Fruit fly (Drosophila melanogaster) whole organism, embryonic: Measurements from ENCODE around the gene CG34348.
A peak's percentile ranks its signal among the peaks of the same experiment; 100 is the strongest.

Experiments used
- Ada2b ChIP-seq: fragments of 200-800 bp; sonication (Bioruptor generic); IDR thresholded peaks from 2 replicates; pipeline ENCODE4 v1.3.6; 2022; ENCODE audit warnings: missing biosample characterization, missing genetic modification characterization
- Atf-2 ChIP-seq: fragments of 200-800 bp; sonication (Bioruptor generic); optimal IDR thresholded peaks from 2 replicates; lab custom pipeline; 2016; ENCODE audit warnings: missing biosample characterization, missing genetic modification characterization
- B-H1 ChIP-seq: fragments of 200-800 bp; sonication (Bioruptor generic); IDR thresholded peaks from 3 replicates; pipeline ENCODE4 v1.3.6; 2022; ENCODE audit warnings: missing biosample characterization, missing genetic modification characterization
- CG10209 ChIP-seq: fragments of 200-800 bp; sonication (Bioruptor generic); optimal IDR thresholded peaks from 3 replicates; lab custom pipeline; 2017; ENCODE audit warnings: missing biosample characterization, mild to moderate bottlenecking, missing genetic modification characterization, missing genetic modification reagents
- CG10267 ChIP-seq: fragments of 200-800 bp; sonication (Bioruptor generic); optimal IDR thresholded peaks from 2 replicates; lab custom pipeline; 2018; ENCODE audit warnings: missing biosample characterization, mild to moderate bottlenecking, missing genetic modification characterization, moderate library complexity
- CG11085 ChIP-seq: fragments of 200-800 bp; sonication (Bioruptor generic); IDR thresholded peaks from 2 replicates; pipeline ENCODE4 v1.3.6; 2022; ENCODE audit warnings: missing biosample characterization, missing genetic modification characterization
- CG11696 ChIP-seq: fragments of 200-800 bp; sonication (Bioruptor generic); IDR thresholded peaks from 2 replicates; pipeline ENCODE4 v1.3.6; 2022; ENCODE audit warnings: missing biosample characterization, missing genetic modification characterization
- CG12155 ChIP-seq: fragments of 200-800 bp; sonication (Bioruptor generic); optimal IDR thresholded peaks from 3 replicates; lab custom pipeline; 2016; ENCODE audit warnings: missing biosample characterization, missing genetic modification characterization
- CG14710 ChIP-seq: fragments of 200-800 bp; sonication (Bioruptor generic); optimal IDR thresholded peaks from 3 replicates; lab custom pipeline; 2019; ENCODE audit warnings: missing biosample characterization, mild to moderate bottlenecking, missing genetic modification characterization, moderate library complexity
- CG14965 ChIP-seq: fragments of 200-800 bp; sonication (Bioruptor generic); optimal IDR thresholded peaks from 2 replicates; lab custom pipeline; 2016; ENCODE audit warnings: missing biosample characterization, missing genetic modification characterization, borderline replicate concordance
- CG16779 ChIP-seq: fragments of 200-800 bp; sonication (Bioruptor generic); IDR thresholded peaks from 2 replicates; pipeline ENCODE4 v1.3.6; 2022; ENCODE audit warnings: missing biosample characterization, missing genetic modification characterization
- CG17328 ChIP-seq: fragments of 200-800 bp; sonication (Bioruptor generic); IDR thresholded peaks from 2 replicates; pipeline ENCODE4 v1.3.6; 2022; ENCODE audit warnings: missing biosample characterization, missing genetic modification characterization
- CG17359 ChIP-seq: fragments of 200-800 bp; sonication (Bioruptor generic); optimal IDR thresholded peaks from 3 replicates; lab custom pipeline; 2018; ENCODE audit warnings: missing biosample characterization, mild to moderate bottlenecking, missing genetic modification characterization, moderate library complexity
- CG1792 ChIP-seq: fragments of 200-800 bp; sonication (Bioruptor generic); optimal IDR thresholded peaks from 2 replicates; lab custom pipeline; 2016; ENCODE audit warnings: missing biosample characterization, missing genetic modification characterization
- CG2875 ChIP-seq: fragments of 200-800 bp; sonication (Bioruptor generic); optimal IDR thresholded peaks from 2 replicates; lab custom pipeline; 2017; ENCODE audit warnings: missing biosample characterization, mild to moderate bottlenecking, missing genetic modification characterization, missing genetic modification reagents
- CG3065 ChIP-seq: fragments of 200-800 bp; sonication (Bioruptor generic); optimal IDR thresholded peaks from 2 replicates; lab custom pipeline; 2016; ENCODE audit warnings: missing biosample characterization, missing genetic modification characterization
- CG4730 ChIP-seq: fragments of 200-800 bp; sonication (Bioruptor generic); IDR thresholded peaks from 2 replicates; pipeline ENCODE4 v1.3.6; 2022; ENCODE audit warnings: missing biosample characterization, missing genetic modification characterization
- CG5180 ChIP-seq: fragments of 200-800 bp; sonication (Bioruptor generic); optimal IDR thresholded peaks from 3 replicates; lab custom pipeline; 2017; ENCODE audit warnings: missing biosample characterization, missing genetic modification characterization, mild to moderate bottlenecking, moderate library complexity, missing genetic modification reagents
- CG6175 ChIP-seq: fragments of 200-800 bp; sonication (Bioruptor generic); IDR thresholded peaks from 3 replicates; pipeline ENCODE4 v1.3.6; 2022; ENCODE audit warnings: missing biosample characterization, missing genetic modification characterization
- CG6654 ChIP-seq: fragments of 200-800 bp; sonication (Bioruptor generic); optimal IDR thresholded peaks from 2 replicates; lab custom pipeline; 2017; ENCODE audit warnings: missing biosample characterization, mild to moderate bottlenecking, missing genetic modification characterization
- CG6689 ChIP-seq: fragments of 200-800 bp; sonication (Bioruptor generic); IDR thresholded peaks from 2 replicates; pipeline ENCODE4 v1.3.6; 2022; ENCODE audit warnings: missing biosample characterization, missing genetic modification characterization
- CG7357 ChIP-seq: fragments of 200-800 bp; sonication (Bioruptor generic); IDR thresholded peaks from 3 replicates; pipeline ENCODE4 v1.3.6; 2022; ENCODE audit warnings: missing biosample characterization, missing genetic modification characterization
- CG7372 ChIP-seq: fragments of 200-800 bp; sonication (Bioruptor generic); IDR thresholded peaks from 2 replicates; pipeline ENCODE4 v1.3.6; 2022; ENCODE audit warnings: missing biosample characterization, missing genetic modification characterization
- CG7745 ChIP-seq: fragments of 200-800 bp; sonication (Bioruptor generic); optimal IDR thresholded peaks from 2 replicates; lab custom pipeline; 2018; ENCODE audit warnings: missing biosample characterization, mild to moderate bottlenecking, missing genetic modification characterization, moderate library complexity
- CG7987 ChIP-seq: fragments of 200-800 bp; sonication (Bioruptor generic); optimal IDR thresholded peaks from 2 replicates; lab custom pipeline; 2018; ENCODE audit warnings: missing biosample characterization, mild to moderate bottlenecking, missing genetic modification characterization, moderate library complexity
- CG8290 ChIP-seq, 3 experiments: fragments of 200-800 bp; sonication (Bioruptor generic); optimal IDR thresholded peaks; 2 replicates each; lab custom pipeline; 2016 to 2019; ENCODE audit warnings: missing biosample characterization in 3 of 3, missing genetic modification characterization in 3 of 3, mild to moderate bottlenecking in 2 of 3, moderate library complexity in 1 of 3
- CG8924 ChIP-seq: fragments of 200-800 bp; optimal IDR thresholded peaks from 3 replicates; lab custom pipeline; 2019; ENCODE audit warnings: missing biosample characterization, mild to moderate bottlenecking, missing genetic modification characterization, moderate library complexity
- Fer2 ChIP-seq: fragments of 200-800 bp; sonication (Bioruptor generic); optimal IDR thresholded peaks from 2 replicates; lab custom pipeline; 2018; ENCODE audit warnings: missing biosample characterization, mild to moderate bottlenecking, missing genetic modification characterization, moderate library complexity
- HmgZ ChIP-seq: fragments of 200-800 bp; sonication (Bioruptor generic); optimal IDR thresholded peaks from 2 replicates; lab custom pipeline; 2018; ENCODE audit warnings: missing biosample characterization, mild to moderate bottlenecking, missing genetic modification characterization
- Hr3 ChIP-seq: fragments of 200-800 bp; sonication (Bioruptor generic); optimal IDR thresholded peaks from 3 replicates; lab custom pipeline; 2016; ENCODE audit warnings: missing biosample characterization, missing genetic modification characterization
- Hr51 ChIP-seq, 2 experiments: fragments of 200-800 bp; sonication (Bioruptor generic); optimal IDR thresholded peaks; 2 replicates in 1 of 2; 3 replicates in 1 of 2; lab custom pipeline; 2016 to 2018; ENCODE audit warnings: missing biosample characterization in 2 of 2, missing genetic modification characterization in 2 of 2, mild to moderate bottlenecking in 1 of 2, moderate library complexity in 1 of 2
- MTF-1 ChIP-seq: fragments of 200-800 bp; sonication (Bioruptor generic); optimal IDR thresholded peaks from 2 replicates; lab custom pipeline; 2018; ENCODE audit warnings: missing biosample characterization, mild to moderate bottlenecking, missing genetic modification characterization, borderline replicate concordance
- Mad ChIP-seq: fragments of 200-800 bp; sonication (Bioruptor generic); optimal IDR thresholded peaks from 2 replicates; lab custom pipeline; 2016; ENCODE audit warnings: missing biosample characterization, missing genetic modification characterization
- Pdp1 ChIP-seq, 2 experiments: fragments of 200-800 bp; sonication (Bioruptor generic); optimal IDR thresholded peaks; 3 replicates each; lab custom pipeline; 2016; ENCODE audit warnings: missing biosample characterization in 2 of 2, missing genetic modification characterization in 2 of 2, mild to moderate bottlenecking in 1 of 2, moderate library complexity in 1 of 2
- Ravus ChIP-seq: fragments of 200-800 bp; sonication (Bioruptor generic); IDR thresholded peaks from 2 replicates; pipeline ENCODE4 v1.3.6; 2022; ENCODE audit warnings: missing biosample characterization, missing genetic modification characterization
- bcd ChIP-seq: fragments of 200-800 bp; sonication (Bioruptor generic); optimal IDR thresholded peaks from 2 replicates; lab custom pipeline; 2017; ENCODE audit warnings: missing biosample characterization, mild to moderate bottlenecking, missing genetic modification characterization
- crp ChIP-seq, 2 experiments: fragments of 200-800 bp; sonication (Bioruptor generic); optimal IDR thresholded peaks; 2 replicates in 1 of 2; 3 replicates in 1 of 2; lab custom pipeline; 2017; ENCODE audit warnings: missing biosample characterization in 2 of 2, missing genetic modification characterization in 2 of 2, mild to moderate bottlenecking in 1 of 2, moderate library complexity in 1 of 2
- disco-r ChIP-seq: fragments of 200-800 bp; sonication (Bioruptor generic); optimal IDR thresholded peaks from 2 replicates; lab custom pipeline; 2016; ENCODE audit warnings: missing biosample characterization, missing genetic modification characterization
- fd102C ChIP-seq: fragments of 200-800 bp; sonication (Bioruptor generic); optimal IDR thresholded peaks from 2 replicates; lab custom pipeline; 2018; ENCODE audit warnings: missing biosample characterization, mild to moderate bottlenecking, missing genetic modification characterization, moderate library complexity
- grau ChIP-seq: fragments of 200-800 bp; optimal IDR thresholded peaks from 3 replicates; lab custom pipeline; 2019; ENCODE audit warnings: missing biosample characterization, mild to moderate bottlenecking, missing genetic modification characterization, moderate library complexity
- gt ChIP-seq: fragments of 200-800 bp; sonication (Bioruptor generic); IDR thresholded peaks from 2 replicates; pipeline ENCODE4 v1.3.6; 2022; ENCODE audit warnings: missing biosample characterization, missing genetic modification characterization
- maf-S ChIP-seq: fragments of 200-800 bp; sonication (Bioruptor generic); optimal IDR thresholded peaks from 2 replicates; lab custom pipeline; 2016; ENCODE audit warnings: missing biosample characterization, missing genetic modification characterization
- nmo ChIP-seq: fragments of 200-800 bp; sonication (Bioruptor generic); optimal IDR thresholded peaks from 2 replicates; lab custom pipeline; 2018; ENCODE audit warnings: missing biosample characterization, mild to moderate bottlenecking, missing genetic modification characterization, moderate library complexity
- pho ChIP-seq: fragments of 200-800 bp; sonication (Bioruptor generic); optimal IDR thresholded peaks from 2 replicates; lab custom pipeline; 2016; ENCODE audit warnings: missing biosample characterization, missing genetic modification characterization
- pzg ChIP-seq: fragments of 200-800 bp; sonication (Bioruptor generic); optimal IDR thresholded peaks from 3 replicates; lab custom pipeline; 2018; ENCODE audit warnings: missing biosample characterization, mild to moderate bottlenecking, missing genetic modification characterization, moderate library complexity
- sens-2 ChIP-seq: fragments of 200-800 bp; sonication (Bioruptor generic); IDR thresholded peaks from 2 replicates; pipeline ENCODE4 v1.3.6; 2022; ENCODE audit warnings: missing biosample characterization, missing genetic modification characterization
- slou ChIP-seq: fragments of 200-800 bp; sonication (Bioruptor generic); optimal IDR thresholded peaks from 3 replicates; lab custom pipeline; 2016; ENCODE audit warnings: missing biosample characterization, missing genetic modification characterization
- trem ChIP-seq: fragments of 200-800 bp; optimal IDR thresholded peaks from 3 replicates; lab custom pipeline; 2019; ENCODE audit warnings: missing biosample characterization, mild to moderate bottlenecking, missing genetic modification characterization, moderate library complexity
- wor ChIP-seq: fragments of 200-800 bp; sonication (Bioruptor generic); IDR thresholded peaks from 2 replicates; pipeline ENCODE4 v1.3.6; 2022; ENCODE audit warnings: missing biosample characterization, missing genetic modification characterization

CG34348 gene

DNA sequence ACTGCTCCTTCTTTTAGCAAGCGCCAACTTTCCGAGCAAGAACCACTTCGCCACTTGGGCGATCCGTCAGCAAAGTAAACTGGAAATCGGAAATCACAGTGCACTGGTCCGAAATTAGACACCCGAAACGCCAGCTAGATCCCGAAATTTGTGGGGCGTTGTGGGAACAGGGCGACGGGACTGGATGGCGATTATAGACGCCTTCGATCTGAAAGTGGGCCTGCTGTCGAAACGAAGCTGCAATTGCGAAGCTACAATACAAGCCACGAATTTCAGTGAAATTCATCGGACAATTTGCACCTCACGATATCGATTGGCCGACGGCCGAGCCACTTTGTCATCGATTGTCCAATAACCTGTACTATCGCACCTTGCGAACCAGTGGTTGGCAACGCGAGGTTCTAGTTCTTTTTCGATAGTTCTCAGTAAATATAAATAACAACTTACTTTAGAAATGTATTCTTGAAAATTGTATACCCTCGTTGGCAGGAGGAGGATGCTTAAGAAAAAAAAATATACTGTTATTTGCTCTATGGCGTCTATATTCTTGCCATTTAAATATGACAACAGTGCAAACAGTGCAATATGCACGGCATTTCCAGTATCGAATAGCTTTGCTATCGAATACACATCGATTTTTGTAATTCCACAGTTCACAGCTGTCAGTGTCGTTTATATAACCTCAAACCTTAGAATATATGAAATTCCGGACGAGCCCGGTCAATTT, 28.3 kb downstream of the CG34348 start, which contains the start of the genes hop and Tim8 (continued):
- TF ChIP-seq CG7987 (GFP tag; lab: Kevin White, UChicago) (no peak), nmo (GFP tag; lab: Kevin White, UChicago) (peak; percentile 24), CG10267 (peak; percentile 41), gt (GFP tag; lab: Robert Waterston, UW) (no peak), CG8924 (tag; lab: Kevin White, UChicago) (no peak), fd102C (GFP tag; lab: Kevin White, UChicago) (no peak), CG6654 (GFP tag; lab: Kevin White, UChicago) (no peak), MTF-1 (GFP tag; lab: Kevin White, UChicago) (no peak), CG4730 (GFP tag; lab: Robert Waterston, UW) (no peak), CG6689 (no peak), CG3065 (GFP tag; lab: Kevin White, UChicago) (no peak), CG12155 (GFP tag; lab: Kevin White, UChicago) (no peak), Atf-2 (GFP tag; lab: Kevin White, UChicago) (no peak), pho (GFP tag; lab: Kevin White, UChicago) (peak; percentile 2), trem (tag; lab: Kevin White, UChicago) (peak; percentile 32), CG7372 (GFP tag; lab: Robert Waterston, UW) (no peak), CG14965 (GFP tag; lab: Kevin White, UChicago) (no peak), CG14710 (tag; lab: Kevin White, UChicago) (peak; percentile 63), sens-2 (no peak), CG6175 (GFP tag; lab: Robert Waterston, UW) (no peak), CG11696 (GFP tag; lab: Robert Waterston, UW) (no peak), CG5180 (GFP tag; lab: Kevin White, UChicago) (no peak), bcd (GFP tag; lab: Kevin White, UChicago) (no peak), CG11085 (GFP tag; lab: Robert Waterston, UW) (no peak), CG17359 (tag; lab: Kevin White, UChicago) (no peak), slou (no peak), CG7745 (tag; lab: Kevin White, UChicago) (no peak), Hr3 (GFP tag; lab: Kevin White, UChicago) (no peak), CG2875 (GFP tag; lab: Kevin White, UChicago) (no peak), Pdp1 (GFP tag; optimal IDR thresholded peaks at IDR 0.05; lab: Kevin White, UChicago) (peak in 1 of 2 experiments; percentile 92), Hr51 (GFP tag; optimal IDR thresholded peaks at IDR 0.05; lab: Kevin White, UChicago) (no peak), Fer2 (tag; lab: Kevin White, UChicago) (no peak), disco-r (GFP tag; lab: Kevin White, UChicago) (no peak), B-H1 (no peak), CG7357 (GFP tag; lab: Robert Waterston, UW) (no peak), Ravus (GFP tag; lab: Robert Waterston, UW) (no peak), CG1792 (GFP tag; lab: Kevin White, UChicago) (no peak), CG16779 (GFP tag; lab: Robert Waterston, UW) (no peak), CG17328 (GFP tag; lab: Robert Waterston, UW) (no peak), CG8290 (GFP tag; optimal IDR thresholded peaks at IDR 0.05; lab: Kevin White, UChicago) (no peak), CG8290 (tag; optimal IDR thresholded peaks at IDR 0.05; lab: Kevin White, UChicago) (no peak), pzg (GFP tag; lab: Kevin White, UChicago) (peak; percentile 75), grau (tag; lab: Kevin White, UChicago) (no peak), crp (GFP tag; optimal IDR thresholded peaks at IDR 0.05; lab: Kevin White, UChicago) (peak in 1 of 2 experiments; percentile 74), HmgZ (tag; lab: Kevin White, UChicago) (no peak), Ada2b (GFP tag; lab: Robert Waterston, UW) (no peak), Mad (GFP tag; lab: Kevin White, UChicago) (no peak), wor (GFP tag; lab: Robert Waterston, UW) (no peak), CG10209 (GFP tag; lab: Kevin White, UChicago) (no peak), maf-S (GFP tag; lab: Kevin White, UChicago) (no peak)
